Worm (Caenorhabditis elegans) whole organism, L4/young adult: ENCODE measurements around the gene F54B11.5.

Source experiments
- W03F9.2 ChIP-seq: fragments of 150-350 bp; optimal IDR thresholded peaks from 2 replicates; lab custom pipeline; 2014; ENCODE audit warnings: missing biosample characterization, missing genetic modification characterization
- him-1 ChIP-seq: sonication (generic microtip); optimal IDR thresholded peaks from 2 replicates; lab custom pipeline; 2016; ENCODE audit warnings: missing genotype, missing genetic modification reagents, missing genetic modification characterization, missing compliant biosample characterization

DNA sequence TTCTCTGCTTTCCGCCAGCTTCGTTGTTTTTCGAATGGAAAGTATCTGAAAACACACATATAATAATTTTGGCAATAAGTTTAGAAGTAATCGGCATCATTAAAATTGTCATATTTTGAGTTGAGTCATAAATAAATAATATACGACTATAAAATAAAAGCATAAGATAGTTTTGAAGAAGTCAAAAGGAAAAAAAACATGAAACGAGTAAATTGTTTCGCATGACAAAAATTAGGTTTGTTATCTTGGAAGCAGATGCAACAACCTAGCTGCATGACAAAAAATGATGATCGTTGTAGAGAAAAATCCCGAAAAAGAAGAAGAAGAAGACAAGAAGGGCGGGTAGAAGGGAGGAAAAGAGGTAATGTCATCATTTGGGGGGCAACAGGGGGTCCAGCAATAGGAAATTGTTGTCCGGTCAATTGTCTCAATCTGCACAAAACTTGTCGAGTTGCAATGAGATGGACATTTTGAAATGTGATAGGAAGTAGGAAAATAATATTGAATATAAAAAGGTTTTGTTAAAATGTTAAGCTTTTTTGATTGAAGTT, 35.3 kb upstream of the F54B11.5 start, which contains the start of gene nlg-1:
- TF ChIP-seq him-1 (tag; lab: Kevin White, UChicago) = no peak
- no peak for TF ChIP-seq W03F9.2 (tag; lab: Kevin White, UChicago)
